Worm (Caenorhabditis elegans) whole organism, midembryonic: ENCODE measurements around the gene Y41C4A.7.

ENCODE experiments used
- T22C8.4 ChIP-seq: fragments of 200-800 bp; sonication (Bioruptor generic); IDR thresholded peaks from 2 replicates; pipeline ENCODE4 v1.3.6; 2022; ENCODE audit warnings: missing genetic modification characterization, missing compliant biosample characterization
- cog-1 ChIP-seq: sonication (generic microtip); optimal IDR thresholded peaks from 2 replicates; lab custom pipeline; 2016; ENCODE audit warnings: missing genetic modification characterization, missing compliant biosample characterization
- flt-1 ChIP-seq: fragments of 200-800 bp; sonication (Bioruptor generic); IDR thresholded peaks from 2 replicates; pipeline ENCODE4 v1.3.6; 2022; ENCODE audit warnings: missing genetic modification characterization, missing compliant biosample characterization
- klf-2 ChIP-seq: fragments of 200-800 bp; sonication (Bioruptor generic); conservative IDR thresholded peaks from 2 replicates; pipeline ENCODE4 v1.3.6; 2022; ENCODE audit warnings: missing genetic modification reagents, missing genetic modification characterization, missing compliant biosample characterization
- med-1 ChIP-seq: sonication (generic microtip); optimal IDR thresholded peaks from 2 replicates; lab custom pipeline; 2017; ENCODE audit warnings: missing genetic modification characterization, mild to moderate bottlenecking, missing compliant biosample characterization, antibody characterized with exemption, missing genetic modification reagents; ENCODE audit not compliant: insufficient read depth
- ref-1 ChIP-seq: fragments of 200-800 bp; sonication (Bioruptor generic); conservative IDR thresholded peaks from 2 replicates; pipeline ENCODE4 v1.3.6; 2022; ENCODE audit warnings: missing genetic modification reagents, missing genetic modification characterization, missing compliant biosample characterization
- tab-1 ChIP-seq: fragments of 200-800 bp; sonication (Bioruptor generic); IDR thresholded peaks from 2 replicates; pipeline ENCODE4 v1.3.6; 2022; ENCODE audit warnings: missing genetic modification characterization, missing compliant biosample characterization
- ztf-23 ChIP-seq: fragments of 200-800 bp; sonication (Bioruptor generic); IDR thresholded peaks from 2 replicates; pipeline ENCODE4 v1.3.6; 2022; ENCODE audit warnings: missing genetic modification reagents, missing genetic modification characterization, missing compliant biosample characterization
- ztf-29 ChIP-seq: fragments of 200-800 bp; sonication (Bioruptor generic); IDR thresholded peaks from 2 replicates; pipeline ENCODE4 v1.3.6; 2022; ENCODE audit warnings: missing genetic modification reagents, missing genetic modification characterization, missing compliant biosample characterization

Gene Y41C4A.7

DNA sequence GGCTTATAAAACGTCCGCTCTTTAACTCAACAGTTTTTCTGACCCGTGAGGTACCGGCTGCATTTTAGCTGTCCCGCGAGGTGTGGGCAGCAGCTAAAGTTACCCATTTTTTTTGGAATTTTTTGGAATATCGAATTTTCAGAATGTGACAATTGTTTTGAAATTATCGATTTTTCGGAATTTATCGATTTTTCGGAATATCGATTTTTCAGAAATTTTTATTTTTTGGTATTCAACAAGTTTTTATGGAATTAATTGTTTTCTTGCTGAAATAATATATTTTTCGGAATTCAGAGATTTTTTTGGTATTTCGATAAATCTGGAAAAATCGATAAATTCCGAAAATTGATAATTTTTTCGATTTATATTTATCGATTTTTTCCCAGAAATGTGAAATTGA, 34.3 kb downstream of the Y41C4A.7 start:
- TF ChIP-seq T22C8.4 (GFP tag; lab: Robert Waterston, UW), result peak; percentile 80
- no peak for TF ChIP-seq ztf-29 (GFP tag; lab: Robert Waterston, UW)

DNA sequence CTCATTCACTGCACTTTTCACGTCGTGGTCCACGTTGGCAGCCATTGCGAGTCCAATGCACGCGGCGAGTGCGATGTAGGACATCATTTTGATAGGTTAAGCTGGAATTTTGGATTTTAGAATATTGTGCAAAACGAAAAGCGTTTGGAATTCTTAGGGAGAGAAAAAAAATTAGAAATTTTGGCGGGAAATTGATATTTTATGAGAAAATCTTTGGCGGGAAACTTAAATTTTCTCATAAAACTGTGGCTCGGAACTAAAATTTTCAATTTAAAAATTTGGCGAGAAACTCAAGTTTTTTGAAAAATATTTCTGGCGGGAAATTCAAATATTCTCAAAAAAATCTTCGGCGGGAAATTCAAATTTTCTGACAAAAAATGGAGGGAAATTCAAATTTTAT, 38.9 kb downstream of the Y41C4A.7 start, which contains the start of gene sup-1:
Gene sup-1, minus strand, starts transcription at position 101 of the 400 bp plus-strand sequence.
- TF ChIP-seq klf-2 (GFP tag; lab: Robert Waterston, UW) (no peak), med-1 (GFP tag; lab: Kevin White, UChicago) (no peak), T22C8.4 (GFP tag; lab: Robert Waterston, UW) (no peak), cog-1 (tag; lab: Kevin White, UChicago) (no peak), tab-1 (GFP tag; lab: Robert Waterston, UW) (no peak), ztf-29 (GFP tag; lab: Robert Waterston, UW) (no peak), flt-1 (GFP tag; lab: Robert Waterston, UW) (no peak), ztf-23 (GFP tag; lab: Robert Waterston, UW) (no peak), ref-1 (no peak)

DNA sequence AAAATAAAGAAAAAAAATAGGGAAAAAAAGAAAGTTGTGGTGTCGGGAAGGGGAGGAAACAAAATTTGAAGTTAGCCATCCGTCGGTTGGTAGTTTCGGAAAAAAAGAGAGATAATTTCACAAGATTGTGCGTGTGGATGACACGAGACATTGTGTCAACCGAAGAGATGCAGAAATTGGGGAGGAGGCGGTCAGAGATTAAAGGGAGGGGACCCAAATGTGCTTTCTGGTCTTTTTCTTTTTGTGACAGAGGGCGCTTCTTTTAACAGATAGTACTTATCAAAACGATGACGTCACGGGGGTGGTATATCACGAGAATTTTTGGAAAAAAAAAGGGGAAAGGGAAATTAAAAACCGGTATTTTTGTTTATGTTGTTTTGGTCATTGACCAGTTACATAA, 39.8 kb downstream of the Y41C4A.7 start:
- TF ChIP-seq klf-2 (GFP tag; lab: Robert Waterston, UW) (no peak), ref-1 (no peak), ztf-23 (GFP tag; lab: Robert Waterston, UW) (no peak)

DNA sequence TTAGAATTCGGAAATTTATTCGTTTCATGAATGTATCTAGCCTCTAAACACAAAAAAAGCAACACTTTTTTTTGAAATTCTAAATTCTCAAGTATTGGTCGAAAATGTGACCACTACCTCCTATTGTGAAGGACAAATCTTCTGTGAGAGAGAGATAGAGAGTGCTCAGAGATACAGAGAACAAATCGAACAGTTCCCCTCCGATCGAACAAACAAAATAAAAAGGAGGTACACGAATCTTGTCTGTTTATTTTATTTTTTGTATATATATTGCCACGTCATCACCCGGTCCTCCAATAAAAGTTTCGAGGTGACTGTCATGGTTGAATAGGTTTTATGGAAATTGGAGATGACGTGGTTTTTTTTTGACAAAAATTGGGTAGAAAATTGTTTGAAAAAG, 42.2 kb downstream of the Y41C4A.7 start:
- no peak for TF ChIP-seq med-1 (GFP tag; lab: Kevin White, UChicago)
- no peak for TF ChIP-seq cog-1 (tag; lab: Kevin White, UChicago)
- no peak for TF ChIP-seq ref-1
- TF ChIP-seq flt-1 (GFP tag; lab: Robert Waterston, UW), result no peak
- no peak for TF ChIP-seq klf-2 (GFP tag; lab: Robert Waterston, UW)
- TF ChIP-seq ztf-23 (GFP tag; lab: Robert Waterston, UW), result no peak
- TF ChIP-seq tab-1 (GFP tag; lab: Robert Waterston, UW), result no peak
- TF ChIP-seq ztf-29 (GFP tag; lab: Robert Waterston, UW), result no peak
- no peak for TF ChIP-seq T22C8.4 (GFP tag; lab: Robert Waterston, UW)

DNA sequence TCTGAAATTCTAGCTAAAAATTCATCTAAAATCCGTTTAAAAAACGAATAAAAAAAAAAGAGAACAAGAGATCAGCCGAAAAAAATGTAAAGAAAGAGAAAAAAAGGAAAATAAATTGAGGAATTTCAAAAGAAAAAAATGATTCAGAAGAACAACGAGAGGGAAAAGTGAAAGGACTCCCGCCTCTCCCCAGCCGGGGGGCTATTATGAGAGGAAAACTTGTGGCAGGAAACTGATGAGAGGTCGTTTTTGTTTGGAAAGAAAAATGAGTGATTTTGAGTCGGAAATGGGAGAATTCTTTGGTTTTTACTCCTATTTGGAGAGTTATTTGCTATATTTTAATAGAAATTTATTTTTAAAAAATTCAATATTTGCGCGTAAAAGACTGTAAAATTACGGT, 43.5 kb downstream of the Y41C4A.7 start:
- no peak for TF ChIP-seq ztf-23 (GFP tag; lab: Robert Waterston, UW)
- TF ChIP-seq med-1 (GFP tag; lab: Kevin White, UChicago), result no peak
- no peak for TF ChIP-seq flt-1 (GFP tag; lab: Robert Waterston, UW)
- TF ChIP-seq ztf-29 (GFP tag; lab: Robert Waterston, UW), result no peak
- no peak for TF ChIP-seq tab-1 (GFP tag; lab: Robert Waterston, UW)
- TF ChIP-seq T22C8.4 (GFP tag; lab: Robert Waterston, UW), result no peak
- no peak for TF ChIP-seq ref-1
- TF ChIP-seq klf-2 (GFP tag; lab: Robert Waterston, UW), result no peak
- TF ChIP-seq cog-1 (tag; lab: Kevin White, UChicago), result no peak

DNA sequence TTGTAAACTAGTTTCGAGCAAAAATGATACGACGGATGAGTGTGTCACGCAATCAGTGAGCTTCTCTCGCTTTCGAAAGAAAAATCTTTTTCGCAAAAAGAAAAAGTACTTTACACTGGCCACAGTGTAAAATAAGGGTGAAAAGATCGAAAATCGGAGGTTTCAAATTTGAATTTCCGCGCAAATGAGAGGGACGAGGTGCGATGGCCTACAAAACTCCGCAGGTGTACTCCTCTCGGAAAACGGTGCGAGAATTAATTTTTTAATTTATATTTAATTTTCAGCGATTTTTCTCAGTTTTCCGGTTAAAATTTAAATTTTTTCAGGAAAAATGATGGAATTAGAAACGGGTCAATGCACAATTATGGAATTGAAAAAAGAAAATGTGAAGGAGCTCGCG, 48.0 kb downstream of the Y41C4A.7 start, which contains the start of gene mrt-2:
Gene mrt-2, plus strand, starts transcription at position 49 of the 400 bp plus-strand sequence.
- TF ChIP-seq T22C8.4 (GFP tag; lab: Robert Waterston, UW) (peak; percentile 10; the same call in 1 of the 2 replicates), cog-1 (tag; lab: Kevin White, UChicago) (peak; percentile 28), ztf-23 (GFP tag; lab: Robert Waterston, UW) (0 out of 2 replicates have a peak, but pooled peaks have one; percentile 56), klf-2 (GFP tag; lab: Robert Waterston, UW) (0 out of 2 replicates have a peak, but pooled peaks have one; percentile 33), flt-1 (GFP tag; lab: Robert Waterston, UW) (peak; percentile 78), ref-1 (no peak)
